Worm (Caenorhabditis elegans): ENCODE measurements around the gene dhhc-14.

ce11 chrX:8567823-8568314 lies 15.8 kb downstream of the dhhc-14 start:
- TF ChIP-seq hmg-4 (GFP tag; optimal IDR thresholded peaks at IDR 0.05) (no peak), ama-1 (optimal IDR thresholded peaks at IDR 0.05) (no peak), scrt-1 (GFP tag; IDR thresholded peaks at IDR 0.05) (no peak), ceh-13 (GFP tag; optimal IDR thresholded peaks at IDR 0.05) (no peak), hmbx-1 (tag; optimal IDR thresholded peaks at IDR 0.05) (no peak), aly-1 (tag; optimal IDR thresholded peaks at IDR 0.05) (no peak)

Measured in whole organism, early embryonic.